Fruit fly (Drosophila melanogaster) whole organism, larva: Measurements from ENCODE around the gene CG7120.

ENCODE experiments used
- noc ChIP-seq: fragments of 200-800 bp; sonication (Bioruptor generic); optimal IDR thresholded peaks from 3 replicates; lab custom pipeline; 2019; ENCODE audit warnings: missing biosample characterization, mild to moderate bottlenecking, missing genetic modification characterization, moderate library complexity

Gene CG7120

DNA sequence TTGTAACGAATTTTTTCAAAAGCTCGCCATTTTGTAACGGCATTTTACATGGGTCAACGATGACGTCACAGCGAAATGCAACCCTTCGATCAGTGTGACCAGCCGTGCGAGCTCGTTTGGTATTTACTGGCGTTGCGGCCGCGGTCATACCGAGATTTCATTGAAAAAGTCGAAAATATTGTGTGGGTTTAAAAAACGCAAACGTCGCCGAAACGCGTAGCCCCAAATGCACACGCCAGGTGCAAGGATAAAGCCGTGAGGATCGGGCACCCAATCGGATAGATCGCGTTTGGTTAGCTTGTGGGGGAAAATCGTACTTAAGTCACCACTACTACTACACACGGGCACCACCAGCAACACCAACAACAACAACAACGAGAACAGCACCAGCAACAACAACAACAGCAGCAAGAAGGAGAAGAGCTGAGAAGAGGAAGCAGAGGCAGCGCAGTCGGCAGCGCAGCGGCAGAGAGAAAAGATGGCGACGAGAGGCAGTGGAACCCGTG, 29.1 kb downstream of the CG7120 start, which contains the start of gene Cbl:
Gene Cbl, plus strand, starts transcription at position 124 of the 506 bp plus-strand sequence.
- no peak for TF ChIP-seq noc (tag; lab: Kevin White, UChicago)

dm6 chr3L:8437583-8437982, 41.8 kb downstream of the CG7120 start:
- TF ChIP-seq noc (tag; lab: Kevin White, UChicago): no peak

dm6 chr3L:8440079-8440478, 44.3 kb downstream of the CG7120 start:
- no peak for TF ChIP-seq noc (tag; lab: Kevin White, UChicago)

DNA sequence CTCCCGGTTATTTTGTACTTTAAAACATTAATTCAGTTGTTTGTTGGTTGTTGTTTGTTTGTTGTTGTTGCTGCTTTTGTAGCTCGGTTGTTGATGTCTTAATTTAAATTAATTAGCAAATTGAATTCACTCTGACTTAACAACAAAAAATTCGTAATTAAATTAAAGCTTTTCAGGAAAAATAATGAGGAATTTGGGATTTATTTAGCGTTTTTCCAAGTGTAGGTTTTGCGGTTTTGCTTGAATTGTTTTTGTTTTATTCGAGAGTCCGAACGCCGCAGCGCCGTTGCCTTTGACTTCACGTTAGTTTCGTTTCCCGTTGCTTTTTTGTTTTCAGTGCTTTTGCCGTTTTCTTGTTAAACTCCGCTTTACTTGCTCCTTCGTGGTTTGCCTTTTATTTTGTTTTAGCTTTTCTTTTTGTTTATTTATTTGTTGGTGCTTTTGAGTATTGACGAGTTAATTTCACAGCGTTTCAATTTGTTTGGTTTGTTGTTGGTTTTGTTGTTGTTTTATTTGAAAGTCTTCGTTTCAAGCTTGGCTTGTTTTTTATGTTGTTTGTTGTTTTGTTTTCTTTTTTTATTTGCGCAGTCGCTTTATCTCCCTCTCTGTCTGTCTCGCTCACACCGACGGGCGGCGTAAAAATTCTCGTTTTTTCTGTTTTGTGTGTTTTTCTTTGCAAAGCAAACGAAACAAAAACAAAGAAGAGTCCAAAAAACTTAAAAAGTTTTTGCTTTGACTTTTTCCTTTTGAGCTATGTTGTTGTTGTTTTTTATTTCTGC, 45.2 kb downstream of the CG7120 start:
- TF ChIP-seq noc (tag; lab: Kevin White, UChicago): no peak

DNA sequence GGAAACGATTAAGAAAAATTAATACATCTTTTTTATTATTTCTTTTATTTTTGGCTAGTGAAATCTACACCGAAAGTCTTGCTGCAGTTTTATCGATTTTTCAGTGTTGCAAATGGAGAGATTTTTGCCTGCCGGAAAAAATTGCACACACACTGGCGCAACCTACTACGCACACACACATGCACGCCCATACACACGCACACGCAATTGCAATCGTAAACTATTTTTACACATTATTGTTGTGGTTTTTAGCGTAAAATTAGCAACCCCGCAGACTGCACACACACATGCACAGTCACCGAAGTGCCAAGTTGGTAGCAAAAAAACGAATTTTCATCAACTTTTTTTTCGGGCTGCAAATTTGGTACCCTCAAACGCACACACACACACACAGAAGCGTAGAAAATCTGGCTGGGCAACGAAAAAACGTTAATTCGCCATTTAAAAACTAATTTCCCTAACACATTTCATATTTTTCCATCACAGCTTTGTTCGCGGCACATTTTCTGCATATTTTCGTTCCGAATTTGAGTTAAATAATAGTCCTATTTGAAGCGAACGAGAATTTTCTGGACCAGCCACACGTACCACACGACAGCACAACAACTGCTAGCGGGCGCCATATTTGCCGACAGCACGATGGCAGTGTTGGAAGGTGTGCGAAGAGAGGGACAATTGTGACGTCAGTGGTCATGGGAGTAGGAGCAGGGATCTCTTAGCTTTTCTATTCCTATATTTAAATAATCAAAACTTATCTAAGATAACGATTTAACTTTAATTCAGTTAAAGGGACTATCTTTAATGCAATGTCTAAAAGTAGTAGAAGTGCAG, 46.2 kb downstream of the CG7120 start, which contains the start of gene Unr:
Gene Unr, minus strand, starts transcription at position 637 of the 831 bp plus-strand sequence.
- peak; percentile 62 for TF ChIP-seq noc (tag; lab: Kevin White, UChicago)

- TF ChIP-seq noc (tag; lab: Kevin White, UChicago): no peak
Measured at dm6 chr3L:8445027-8445426, 49.2 kb downstream of the CG7120 start.

DNA sequence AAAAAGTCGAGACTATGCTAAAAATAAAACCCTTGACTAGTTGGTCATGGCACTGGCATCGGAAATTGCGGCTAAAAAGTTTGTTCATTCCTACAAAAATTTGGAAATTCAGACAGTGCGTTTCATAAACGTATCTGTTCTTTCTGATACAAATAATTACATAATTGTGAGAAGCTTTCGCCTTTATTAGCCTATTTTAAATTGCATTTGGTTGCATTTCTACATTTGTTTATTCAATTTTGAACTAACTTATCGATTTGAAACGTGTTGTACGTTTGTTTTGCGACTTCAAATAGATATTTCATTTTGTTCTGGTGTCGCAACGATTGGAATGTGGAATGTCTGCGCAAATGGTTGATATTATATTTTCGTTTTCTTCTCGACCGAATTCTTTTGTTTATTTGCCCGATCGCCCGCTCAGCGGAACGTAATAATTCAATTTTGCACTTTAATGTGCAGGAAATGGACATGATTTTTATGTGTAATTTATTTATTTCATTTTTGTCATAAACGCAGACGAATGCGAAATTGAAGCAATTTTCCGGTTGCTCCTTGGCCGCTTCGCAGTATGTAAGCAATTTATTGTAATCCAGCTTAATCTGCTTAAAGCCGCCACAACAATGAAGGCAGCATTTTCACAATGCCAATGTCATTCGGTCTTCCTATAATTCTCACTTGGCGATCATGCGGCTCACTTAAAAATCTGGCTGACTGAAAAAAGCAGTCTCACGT, 50.4 kb downstream of the CG7120 start:
- TF ChIP-seq noc (tag; lab: Kevin White, UChicago): peak; percentile 86

- TF ChIP-seq noc (tag; lab: Kevin White, UChicago): peak; percentile 78
Measured at dm6 chr3L:8447795-8448516, 52.2 kb downstream of the CG7120 start.

DNA sequence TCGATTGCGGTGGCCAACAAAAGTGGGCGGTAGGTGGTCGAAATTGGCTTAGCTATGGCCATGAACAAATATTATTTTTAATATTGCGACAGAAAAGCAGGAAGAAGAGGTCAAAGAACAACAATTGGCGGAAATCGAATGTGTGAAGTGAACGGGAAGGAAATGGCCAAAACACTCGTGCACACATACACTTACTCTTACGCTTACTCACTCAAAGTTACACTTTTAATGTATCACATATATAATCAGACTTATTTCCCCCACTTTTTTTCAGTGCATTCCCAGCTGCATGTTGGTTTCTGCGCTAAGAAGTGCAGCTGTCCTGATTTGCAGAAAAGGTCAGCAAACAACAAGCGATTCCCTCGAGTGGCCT, 52.7 kb downstream of the CG7120 start:
- TF ChIP-seq noc (tag; lab: Kevin White, UChicago): no peak

dm6 chr3L:8449202-8449799, 53.5 kb downstream of the CG7120 start, which contains the start of gene CG6983:
Gene CG6983, minus strand, starts transcription at chr3L:8449377.
- no peak for TF ChIP-seq noc (tag; lab: Kevin White, UChicago)

DNA sequence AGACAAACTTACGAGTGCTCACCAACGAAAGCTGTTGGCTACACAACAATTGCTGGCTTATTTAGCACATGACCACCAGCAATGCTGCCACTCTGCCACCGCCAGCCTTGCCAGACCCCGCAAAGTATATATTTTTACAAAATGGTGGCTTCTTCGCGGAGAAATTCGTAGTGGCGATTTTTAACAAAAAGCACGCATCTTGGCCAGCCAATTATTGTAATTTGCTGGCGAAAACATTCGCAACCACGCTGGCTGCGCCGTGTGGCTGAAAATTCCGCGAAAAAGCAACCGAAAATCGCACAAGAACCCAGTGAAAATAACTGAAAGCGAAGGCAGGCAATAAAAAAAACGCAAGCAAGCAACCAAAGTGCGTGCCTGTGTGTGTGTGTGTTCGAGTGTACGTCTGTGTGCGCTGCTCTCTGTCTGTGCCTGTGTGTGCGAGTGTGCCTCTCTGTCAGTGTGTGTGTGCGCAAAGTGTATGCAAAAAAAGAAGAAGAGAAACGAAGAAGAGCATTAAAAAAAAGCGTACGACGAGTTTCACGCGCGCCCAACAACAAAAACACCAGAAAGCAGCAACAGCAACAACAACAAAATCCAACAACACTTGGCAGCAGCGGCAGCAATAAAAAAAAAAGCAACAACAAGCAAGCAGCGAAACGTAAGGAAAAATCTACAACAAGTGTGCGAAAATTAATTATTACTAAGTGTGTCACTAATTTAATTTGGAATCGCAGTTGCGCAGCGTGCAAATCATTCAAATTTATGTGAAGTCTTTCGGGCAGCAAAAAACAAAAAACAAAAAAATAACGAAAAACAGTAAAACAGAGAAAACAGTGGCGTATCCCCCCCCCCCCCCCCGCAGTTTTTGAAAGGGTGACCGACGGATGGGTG, 54.2 kb downstream of the CG7120 start, which contains the start of gene Gug:
Gene Gug, plus strand, starts transcription at position 123 of the 891 bp plus-strand sequence.
- TF ChIP-seq noc (tag; lab: Kevin White, UChicago): peak; percentile 51

dm6 chr3L:8450747-8451146, 54.9 kb downstream of the CG7120 start:
- no peak for TF ChIP-seq noc (tag; lab: Kevin White, UChicago)
